Fruit fly (Drosophila melanogaster) whole organism, pupa: Measurements from ENCODE around the gene CG31371.

Experiments
- CG10348 ChIP-seq: fragments of 200-800 bp; sonication (Bioruptor generic); IDR thresholded peaks from 2 replicates; pipeline ENCODE4 v1.3.6; 2022; ENCODE audit warnings: missing biosample characterization, missing genetic modification characterization
- CG12605 ChIP-seq: fragments of 200-800 bp; sonication (Bioruptor generic); IDR thresholded peaks from 2 replicates; pipeline ENCODE4 v1.3.6; 2022; ENCODE audit warnings: missing biosample characterization, missing genetic modification characterization
- CG13204 ChIP-seq: fragments of 200-800 bp; sonication (Bioruptor generic); optimal IDR thresholded peaks from 2 replicates; lab custom pipeline; 2018; ENCODE audit warnings: missing biosample characterization, mild to moderate bottlenecking, missing genetic modification characterization, moderate library complexity
- CG14655 ChIP-seq: fragments of 200-800 bp; sonication (Bioruptor generic); optimal IDR thresholded peaks from 3 replicates; lab custom pipeline; 2017; ENCODE audit warnings: mild to moderate bottlenecking, missing biosample characterization, missing genetic modification reagents, missing genetic modification characterization
- CG15710 ChIP-seq: fragments of 200-800 bp; sonication (Bioruptor generic); optimal IDR thresholded peaks from 2 replicates; lab custom pipeline; 2018; ENCODE audit warnings: missing biosample characterization, mild to moderate bottlenecking, missing genetic modification characterization, moderate library complexity
- CG17806 ChIP-seq: fragments of 200-800 bp; sonication (Bioruptor generic); optimal IDR thresholded peaks from 2 replicates; lab custom pipeline; 2018; ENCODE audit warnings: missing biosample characterization, mild to moderate bottlenecking, missing genetic modification characterization, moderate library complexity
- CG32121 ChIP-seq: fragments of 200-800 bp; sonication (Bioruptor generic); IDR thresholded peaks from 2 replicates; pipeline ENCODE4 v1.3.6; 2022; ENCODE audit warnings: missing biosample characterization, missing genetic modification characterization
- CG34367 ChIP-seq: fragments of 200-800 bp; sonication (Bioruptor generic); optimal IDR thresholded peaks from 2 replicates; lab custom pipeline; 2018; ENCODE audit warnings: missing biosample characterization, mild to moderate bottlenecking, missing genetic modification characterization
- CG4496 ChIP-seq: fragments of 200-800 bp; sonication (Bioruptor generic); IDR thresholded peaks from 3 replicates; pipeline ENCODE4 v1.3.6; 2022; ENCODE audit warnings: missing biosample characterization, missing genetic modification characterization
- CG8159 ChIP-seq: fragments of 200-800 bp; sonication (Bioruptor generic); optimal IDR thresholded peaks from 3 replicates; lab custom pipeline; 2018; ENCODE audit warnings: missing biosample characterization, mild to moderate bottlenecking, missing genetic modification characterization, moderate library complexity
- CG8301 ChIP-seq: fragments of 200-800 bp; sonication (Bioruptor generic); optimal IDR thresholded peaks from 2 replicates; lab custom pipeline; 2018; ENCODE audit warnings: missing biosample characterization, mild to moderate bottlenecking, missing genetic modification characterization
- CG9948 ChIP-seq: fragments of 200-800 bp; sonication (Bioruptor generic); optimal IDR thresholded peaks from 2 replicates; lab custom pipeline; 2018; ENCODE audit warnings: missing biosample characterization, mild to moderate bottlenecking, missing genetic modification characterization, moderate library complexity
- D1 ChIP-seq: fragments of 200-800 bp; sonication (Bioruptor generic); optimal IDR thresholded peaks from 2 replicates; lab custom pipeline; 2018; ENCODE audit warnings: missing biosample characterization, mild to moderate bottlenecking, missing genetic modification characterization, moderate library complexity
- EcR ChIP-seq: fragments of 200-800 bp; sonication (Bioruptor generic); optimal IDR thresholded peaks from 3 replicates; lab custom pipeline; 2019; ENCODE audit warnings: missing biosample characterization, missing genetic modification characterization, mild to moderate bottlenecking, moderate library complexity, missing genetic modification reagents
- Ets98B ChIP-seq: fragments of 200-800 bp; sonication (Bioruptor generic); IDR thresholded peaks from 2 replicates; pipeline ENCODE4 v1.3.6; 2022; ENCODE audit warnings: missing biosample characterization, missing genetic modification characterization
- Pif1A ChIP-seq: fragments of 200-800 bp; sonication (Bioruptor generic); optimal IDR thresholded peaks from 3 replicates; lab custom pipeline; 2016; ENCODE audit warnings: missing biosample characterization, missing genetic modification characterization
- Pif1B ChIP-seq: fragments of 200-800 bp; sonication (Bioruptor generic); optimal IDR thresholded peaks from 3 replicates; lab custom pipeline; 2016; ENCODE audit warnings: missing biosample characterization, missing genetic modification characterization
- Snoo ChIP-seq: fragments of 200-800 bp; sonication (Bioruptor generic); optimal IDR thresholded peaks from 3 replicates; lab custom pipeline; 2017; ENCODE audit warnings: missing biosample characterization, mild to moderate bottlenecking, missing genetic modification characterization, inconsistent platforms
- fd96Ca ChIP-seq: fragments of 200-800 bp; sonication (Bioruptor generic); IDR thresholded peaks from 3 replicates; pipeline ENCODE4 v1.3.6; 2022; ENCODE audit warnings: missing biosample characterization, missing genetic modification characterization
- gl ChIP-seq: fragments of 200-800 bp; sonication (Bioruptor generic); optimal IDR thresholded peaks from 2 replicates; lab custom pipeline; 2018; ENCODE audit warnings: missing biosample characterization, mild to moderate bottlenecking, missing genetic modification characterization
- rn ChIP-seq: fragments of 200-800 bp; sonication (Bioruptor generic); IDR thresholded peaks from 2 replicates; pipeline ENCODE4 v1.3.6; 2022; ENCODE audit warnings: missing biosample characterization, missing genetic modification characterization

The CG31371 gene

DNA sequence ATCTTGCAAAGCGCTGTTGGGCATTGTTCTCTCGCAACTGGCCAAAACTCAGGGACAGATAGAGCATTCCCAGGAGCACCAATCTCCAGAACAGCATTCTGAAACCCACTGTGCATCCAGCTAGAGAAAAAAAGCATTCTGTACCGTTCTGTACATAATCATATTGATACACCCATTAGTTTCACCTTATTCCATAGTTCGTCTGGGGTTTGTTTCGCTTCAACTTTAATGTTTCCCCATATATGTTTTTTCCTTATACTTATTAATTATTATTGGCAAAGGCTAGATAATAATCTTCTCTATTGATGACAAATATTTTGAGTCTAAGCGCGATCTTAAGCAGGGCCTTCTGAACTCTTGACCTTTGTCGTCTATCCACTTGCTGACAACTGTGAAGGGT lies 8.8 kb upstream of the CG31371 start, which contains the start of gene PH4alphaNE2:
PH4alphaNE2 (minus strand) TSS at position 101 of the 400 bp plus-strand sequence.
- no peak for TF ChIP-seq CG10348
- no peak for TF ChIP-seq CG13204 (GFP tag; lab: Kevin White, UChicago)
- TF ChIP-seq CG4496 (GFP tag; lab: Robert Waterston, UW), result no peak
- TF ChIP-seq Snoo (tag; lab: Kevin White, UChicago), result no peak
- TF ChIP-seq rn (GFP tag; lab: Robert Waterston, UW), result no peak
- TF ChIP-seq CG8159, result no peak
- TF ChIP-seq CG34367, result no peak
- TF ChIP-seq fd96Ca (GFP tag; lab: Robert Waterston, UW), result no peak
- TF ChIP-seq gl (tag; lab: Kevin White, UChicago), result no peak
- no peak for TF ChIP-seq CG8301
- TF ChIP-seq D1, result no peak
- TF ChIP-seq Ets98B, result no peak
- TF ChIP-seq Pif1B (GFP tag; lab: Kevin White, UChicago), result no peak
- no peak for TF ChIP-seq CG14655 (GFP tag; lab: Kevin White, UChicago)
- no peak for TF ChIP-seq CG15710
- no peak for TF ChIP-seq EcR (GFP tag; lab: Kevin White, UChicago)
- no peak for TF ChIP-seq CG12605
- no peak for TF ChIP-seq CG32121 (GFP tag; lab: Robert Waterston, UW)
- TF ChIP-seq Pif1A, result no peak

dm6 chr3R:30507723-30508122 lies 4.4 kb upstream of the CG31371 start, which contains the start of gene CG34041:
CG34041 (plus strand) TSS chr3R:30508023.
- TF ChIP-seq CG10348, result no peak
- TF ChIP-seq CG14655 (GFP tag; lab: Kevin White, UChicago), result no peak
- TF ChIP-seq gl (tag; lab: Kevin White, UChicago), result no peak
- TF ChIP-seq CG17806 (tag; lab: Kevin White, UChicago), result no peak
- no peak for TF ChIP-seq CG32121 (GFP tag; lab: Robert Waterston, UW)
- no peak for TF ChIP-seq D1
- TF ChIP-seq fd96Ca (GFP tag; lab: Robert Waterston, UW), result no peak
- no peak for TF ChIP-seq CG4496 (GFP tag; lab: Robert Waterston, UW)

dm6 chr3R:30505561-30506037 lies 2.3 kb upstream of the CG31371 start, which contains the start of the genes PH4alphaSG1 and CG15539:
PH4alphaSG1 (minus strand) TSS chr3R:30505661.
CG15539 (plus strand) TSS chr3R:30505987.
- TF ChIP-seq CG14655 (GFP tag; lab: Kevin White, UChicago), result no peak
- TF ChIP-seq gl (tag; lab: Kevin White, UChicago), result no peak
- TF ChIP-seq Pif1B (GFP tag; lab: Kevin White, UChicago), result no peak
- TF ChIP-seq Snoo (tag; lab: Kevin White, UChicago), result no peak
- no peak for TF ChIP-seq CG8159
- no peak for TF ChIP-seq D1
- TF ChIP-seq Pif1A, result no peak

DNA sequence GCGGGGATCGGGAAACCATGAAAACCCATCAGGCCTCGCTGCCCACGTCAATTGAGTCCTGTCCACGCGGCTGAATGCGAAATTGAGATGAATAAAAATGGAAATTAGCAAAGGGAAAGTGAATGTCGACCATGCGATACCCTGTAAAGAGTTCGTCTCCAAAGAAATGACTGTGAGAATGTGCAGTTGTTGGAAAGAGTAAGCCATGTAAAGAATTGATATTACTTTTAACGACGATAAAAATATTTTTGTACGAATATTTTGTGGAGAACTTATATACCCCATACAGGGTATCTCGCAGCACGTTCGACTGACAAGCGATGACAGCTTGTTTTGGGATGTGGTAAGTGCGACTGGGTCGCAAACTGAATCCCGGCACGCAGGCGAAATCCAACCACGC lies 2.1 kb downstream of the CG31371 start:
- TF ChIP-seq CG13204 (GFP tag; lab: Kevin White, UChicago) (no peak), D1 (no peak), CG9948 (tag; lab: Kevin White, UChicago) (no peak), fd96Ca (GFP tag; lab: Robert Waterston, UW) (peak; percentile 66; the same call in 2 of the 3 replicates), CG4496 (GFP tag; lab: Robert Waterston, UW) (peak; percentile 76; the same call in 2 of the 3 replicates), rn (GFP tag; lab: Robert Waterston, UW) (no peak), Pif1B (GFP tag; lab: Kevin White, UChicago) (peak; percentile 31), Pif1A (peak; percentile 60), Snoo (tag; lab: Kevin White, UChicago) (no peak), CG10348 (no peak), CG14655 (GFP tag; lab: Kevin White, UChicago) (peak; percentile 67), CG8159 (peak; percentile 67), gl (tag; lab: Kevin White, UChicago) (no peak), Ets98B (no peak; the same call in 1 of the 2 replicates), CG15710 (no peak), CG8301 (no peak), CG12605 (no peak), CG34367 (peak; percentile 3)

DNA sequence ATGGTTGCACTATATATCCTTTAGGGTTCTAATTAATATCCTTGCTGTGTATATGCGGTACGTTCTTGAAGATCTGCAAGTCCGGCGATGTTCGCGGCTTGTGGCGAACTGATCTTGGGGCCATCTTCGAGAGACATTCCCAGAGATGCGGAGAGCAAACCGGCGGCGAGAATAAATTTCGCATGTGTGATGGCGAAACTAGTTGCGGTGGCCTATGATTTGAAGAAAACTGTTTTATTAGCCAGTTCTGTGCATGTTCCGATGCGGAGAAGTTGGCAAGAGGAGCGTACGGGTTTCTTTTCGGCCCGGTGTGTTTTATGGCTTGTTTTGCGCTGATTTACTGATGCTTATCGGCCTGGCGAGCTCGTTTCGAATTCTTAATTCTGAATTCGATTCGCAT lies 3.1 kb downstream of the CG31371 start, which contains the start of gene PH4alphaNE1:
PH4alphaNE1 (minus strand) TSS at position 101 of the 400 bp plus-strand sequence.
- TF ChIP-seq gl (tag; lab: Kevin White, UChicago), result no peak
- no peak for TF ChIP-seq CG12605
- no peak for TF ChIP-seq D1
- TF ChIP-seq rn (GFP tag; lab: Robert Waterston, UW), result no peak
- no peak for TF ChIP-seq EcR (GFP tag; lab: Kevin White, UChicago)
- no peak for TF ChIP-seq CG34367
- no peak for TF ChIP-seq CG9948 (tag; lab: Kevin White, UChicago)
- no peak for TF ChIP-seq Pif1A
- no peak for TF ChIP-seq Ets98B
- TF ChIP-seq CG13204 (GFP tag; lab: Kevin White, UChicago), result no peak
- no peak for TF ChIP-seq CG15710
- no peak for TF ChIP-seq CG10348
- TF ChIP-seq CG14655 (GFP tag; lab: Kevin White, UChicago), result no peak
- no peak for TF ChIP-seq CG4496 (GFP tag; lab: Robert Waterston, UW)
- TF ChIP-seq Snoo (tag; lab: Kevin White, UChicago), result no peak
- no peak for TF ChIP-seq CG32121 (GFP tag; lab: Robert Waterston, UW)
- no peak for TF ChIP-seq CG17806 (tag; lab: Kevin White, UChicago)
- no peak for TF ChIP-seq Pif1B (GFP tag; lab: Kevin White, UChicago)
- no peak for TF ChIP-seq fd96Ca (GFP tag; lab: Robert Waterston, UW)
